Fruit fly (Drosophila melanogaster) whole organism, embryonic: ENCODE measurements around the gene CG1136.
A peak's percentile ranks its signal among the peaks of the same experiment; 100 is the strongest.

Source experiments
- B-H1 ChIP-seq: fragments of 200-800 bp; sonication (Bioruptor generic); IDR thresholded peaks from 3 replicates; pipeline ENCODE4 v1.3.6; 2022; ENCODE audit warnings: missing biosample characterization, missing genetic modification characterization
- CG10274 ChIP-seq: fragments of 200-800 bp; sonication (Bioruptor generic); optimal IDR thresholded peaks from 3 replicates; lab custom pipeline; 2017; ENCODE audit warnings: missing biosample characterization, mild to moderate bottlenecking, missing genetic modification characterization
- CG11093 ChIP-seq: fragments of 200-800 bp; sonication (Bioruptor generic); IDR thresholded peaks from 3 replicates; pipeline ENCODE4 v1.3.6; 2022; ENCODE audit warnings: missing biosample characterization, missing genetic modification characterization
- CG11723 ChIP-seq: fragments of 200-800 bp; sonication (Bioruptor generic); optimal IDR thresholded peaks from 2 replicates; lab custom pipeline; 2017; ENCODE audit warnings: missing biosample characterization, mild to moderate bottlenecking, missing genetic modification characterization
- CG13123 ChIP-seq: fragments of 200-800 bp; sonication (Bioruptor generic); optimal IDR thresholded peaks from 2 replicates; lab custom pipeline; 2016; ENCODE audit warnings: missing biosample characterization, missing genetic modification characterization
- CG15696 ChIP-seq: fragments of 200-800 bp; sonication (Bioruptor generic); optimal IDR thresholded peaks from 2 replicates; lab custom pipeline; 2019; ENCODE audit warnings: missing biosample characterization, mild to moderate bottlenecking, missing genetic modification characterization, moderate library complexity
- CG17829 ChIP-seq: fragments of 200-800 bp; optimal IDR thresholded peaks from 2 replicates; lab custom pipeline; 2019; ENCODE audit warnings: missing biosample characterization, mild to moderate bottlenecking, missing genetic modification characterization, moderate library complexity
- CG17912 ChIP-seq: fragments of 200-800 bp; sonication (Bioruptor generic); optimal IDR thresholded peaks from 2 replicates; lab custom pipeline; 2018; ENCODE audit warnings: missing biosample characterization, mild to moderate bottlenecking, missing genetic modification characterization
- CG1832 ChIP-seq: fragments of 200-800 bp; sonication (Bioruptor generic); optimal IDR thresholded peaks from 2 replicates; lab custom pipeline; 2017; ENCODE audit warnings: missing biosample characterization, mild to moderate bottlenecking, missing genetic modification characterization, inconsistent platforms
- CG2120 ChIP-seq: fragments of 200-800 bp; sonication (Bioruptor generic); optimal IDR thresholded peaks from 3 replicates; lab custom pipeline; 2016; ENCODE audit warnings: missing biosample characterization, missing genetic modification characterization
- CG31388 ChIP-seq: fragments of 200-800 bp; sonication (Bioruptor generic); optimal IDR thresholded peaks from 2 replicates; lab custom pipeline; 2016; ENCODE audit warnings: missing biosample characterization, missing genetic modification characterization
- CG3163 ChIP-seq: fragments of 200-800 bp; sonication (Bioruptor generic); optimal IDR thresholded peaks from 3 replicates; lab custom pipeline; 2016; ENCODE audit warnings: missing biosample characterization, missing genetic modification characterization
- CG32767 ChIP-seq: fragments of 200-800 bp; sonication (Bioruptor generic); IDR thresholded peaks from 2 replicates; pipeline ENCODE4 v1.3.6; 2022; ENCODE audit warnings: missing biosample characterization, missing genetic modification characterization
- CG34422 ChIP-seq: fragments of 200-800 bp; sonication (Bioruptor generic); IDR thresholded peaks from 3 replicates; pipeline ENCODE4 v1.3.6; 2022; ENCODE audit warnings: missing biosample characterization, missing genetic modification characterization
- CG4328 ChIP-seq: fragments of 200-800 bp; sonication (Bioruptor generic); optimal IDR thresholded peaks from 3 replicates; lab custom pipeline; 2017; ENCODE audit warnings: missing biosample characterization, missing genetic modification reagents, missing genetic modification characterization
- CG6854 ChIP-seq: fragments of 200-800 bp; sonication (Bioruptor generic); optimal IDR thresholded peaks from 3 replicates; lab custom pipeline; 2017; ENCODE audit warnings: missing biosample characterization, mild to moderate bottlenecking, missing genetic modification characterization
- CG7372 ChIP-seq: fragments of 200-800 bp; sonication (Bioruptor generic); IDR thresholded peaks from 2 replicates; pipeline ENCODE4 v1.3.6; 2022; ENCODE audit warnings: missing biosample characterization, missing genetic modification characterization
- CG7839 ChIP-seq: fragments of 200-800 bp; sonication (Bioruptor generic); optimal IDR thresholded peaks from 3 replicates; lab custom pipeline; 2018; ENCODE audit warnings: missing biosample characterization, mild to moderate bottlenecking, missing genetic modification characterization, moderate library complexity
- CG8388 ChIP-seq: fragments of 200-800 bp; sonication (Bioruptor generic); optimal IDR thresholded peaks from 2 replicates; lab custom pipeline; 2019; ENCODE audit warnings: missing biosample characterization, mild to moderate bottlenecking, missing genetic modification characterization, moderate library complexity
- CkIIα-i1 ChIP-seq: fragments of 200-800 bp; sonication (Bioruptor generic); IDR thresholded peaks from 2 replicates; pipeline ENCODE4 v1.3.6; 2022; ENCODE audit warnings: missing biosample characterization, missing genetic modification characterization
- Dref ChIP-seq: fragments of 200-800 bp; sonication (Bioruptor generic); IDR thresholded peaks from 2 replicates; pipeline ENCODE4 v1.3.6; 2022; ENCODE audit warnings: missing biosample characterization, missing genetic modification characterization
- Ets65A ChIP-seq: fragments of 200-800 bp; sonication (Bioruptor generic); peaks from one replicate; lab custom pipeline; 2016; ENCODE audit warnings: missing biosample characterization, missing genetic modification characterization
- Gug ChIP-seq: fragments of 200-800 bp; sonication (Bioruptor generic); IDR thresholded peaks from 4 replicates; pipeline ENCODE4 v1.3.6; 2022; ENCODE audit warnings: missing biosample characterization, missing genetic modification characterization
- Hand ChIP-seq: fragments of 200-800 bp; sonication (Bioruptor generic); optimal IDR thresholded peaks from 2 replicates; lab custom pipeline; 2017; ENCODE audit warnings: mild to moderate bottlenecking, missing biosample characterization, missing genetic modification reagents, missing genetic modification characterization
- HmgD ChIP-seq: fragments of 200-800 bp; sonication (Bioruptor generic); optimal IDR thresholded peaks from 3 replicates; lab custom pipeline; 2016; ENCODE audit warnings: missing biosample characterization, missing genetic modification characterization
- NFAT ChIP-seq: fragments of 200-800 bp; sonication (Bioruptor generic); IDR thresholded peaks from 2 replicates; pipeline ENCODE4 v1.3.6; 2022; ENCODE audit warnings: missing biosample characterization, missing genetic modification characterization
- Rfx ChIP-seq: fragments of 200-800 bp; sonication (Bioruptor generic); IDR thresholded peaks from 2 replicates; pipeline ENCODE4 v1.3.6; 2022; ENCODE audit warnings: missing biosample characterization, missing genetic modification characterization
- Side ChIP-seq: fragments of 200-800 bp; sonication (Bioruptor generic); optimal IDR thresholded peaks from 2 replicates; lab custom pipeline; 2016; ENCODE audit warnings: missing biosample characterization, missing genetic modification characterization
- Sin3A ChIP-seq: fragments of >200 bp; optimal IDR thresholded peaks from 2 replicates; lab custom pipeline; 2018
- Trl ChIP-seq, 3 experiments: fragments of >200 bp in 2 of 3; fragments of 200-800 bp in 1 of 3; sonication (Bioruptor generic) in 1 of 3; optimal IDR thresholded peaks; 2 replicates in 1 of 3; 3 replicates in 2 of 3; lab custom pipeline; 2016 to 2017; ENCODE audit warnings: missing biosample characterization in 1 of 3, missing genetic modification characterization in 1 of 3
- Xbp1 ChIP-seq: fragments of 200-800 bp; sonication (Bioruptor generic); optimal IDR thresholded peaks from 3 replicates; lab custom pipeline; 2016; ENCODE audit warnings: missing biosample characterization, mild to moderate bottlenecking, missing genetic modification characterization
- abd-A ChIP-seq: fragments of 200-800 bp; sonication (Bioruptor generic); optimal IDR thresholded peaks from 3 replicates; lab custom pipeline; 2019; ENCODE audit warnings: missing biosample characterization, mild to moderate bottlenecking, missing genetic modification characterization, moderate library complexity
- ac ChIP-seq: fragments of 200-800 bp; sonication (Bioruptor generic); optimal IDR thresholded peaks from 3 replicates; lab custom pipeline; 2017; ENCODE audit warnings: missing biosample characterization, mild to moderate bottlenecking, missing genetic modification characterization
- amos ChIP-seq: fragments of 200-800 bp; sonication (Bioruptor generic); IDR thresholded peaks from 2 replicates; pipeline ENCODE4 v1.3.6; 2022; ENCODE audit warnings: missing biosample characterization, missing genetic modification characterization; ENCODE audit not compliant: partially characterized antibody
- ap ChIP-seq: fragments of 200-800 bp; sonication (Bioruptor generic); IDR thresholded peaks from 2 replicates; pipeline ENCODE4 v1.3.6; 2022; ENCODE audit warnings: missing biosample characterization, missing genetic modification characterization
- cato ChIP-seq: fragments of 200-800 bp; sonication (Bioruptor generic); optimal IDR thresholded peaks from 2 replicates; lab custom pipeline; 2016; ENCODE audit warnings: missing biosample characterization, missing genetic modification characterization, borderline replicate concordance
- chinmo ChIP-seq: fragments of 200-800 bp; sonication (Bioruptor generic); IDR thresholded peaks from 4 replicates; pipeline ENCODE4 v1.3.6; 2022; ENCODE audit warnings: missing biosample characterization, missing genetic modification characterization; ENCODE audit not compliant: partially characterized antibody
- chn ChIP-seq: fragments of 200-800 bp; sonication (Bioruptor generic); optimal IDR thresholded peaks from 2 replicates; lab custom pipeline; 2016; ENCODE audit warnings: missing biosample characterization, missing genetic modification characterization
- da ChIP-seq: fragments of 200-800 bp; sonication (Bioruptor generic); optimal IDR thresholded peaks from 2 replicates; lab custom pipeline; 2016; ENCODE audit warnings: missing biosample characterization, missing genetic modification characterization
- dmrt99B ChIP-seq: fragments of 200-800 bp; sonication (Bioruptor generic); optimal IDR thresholded peaks from 2 replicates; lab custom pipeline; 2018; ENCODE audit warnings: missing biosample characterization, mild to moderate bottlenecking, missing genetic modification characterization, moderate library complexity
- lola ChIP-seq, 3 experiments: fragments of >200 bp in 2 of 3; fragments of 200-800 bp in 1 of 3; sonication (Bioruptor generic) in 1 of 3; optimal IDR thresholded peaks; 2 replicates each; lab custom pipeline; 2017 to 2019; ENCODE audit warnings: missing biosample characterization in 3 of 3, missing genetic modification characterization in 3 of 3, mild to moderate bottlenecking in 1 of 3, moderate library complexity in 1 of 3
- p53 ChIP-seq: fragments of 200-800 bp; sonication (Bioruptor generic); optimal IDR thresholded peaks from 2 replicates; lab custom pipeline; 2016; ENCODE audit warnings: missing biosample characterization, missing genetic modification characterization
- pros ChIP-seq: fragments of 200-800 bp; sonication (Bioruptor generic); optimal IDR thresholded peaks from 3 replicates; lab custom pipeline; 2019; ENCODE audit warnings: missing biosample characterization, mild to moderate bottlenecking, missing genetic modification characterization, moderate library complexity
- psq ChIP-seq: fragments of 200-800 bp; sonication (Bioruptor generic); optimal IDR thresholded peaks from 2 replicates; lab custom pipeline; 2017; ENCODE audit warnings: missing biosample characterization, missing genetic modification characterization
- pum ChIP-seq: fragments of 200-800 bp; sonication (Bioruptor generic); optimal IDR thresholded peaks from 2 replicates; lab custom pipeline; 2016; ENCODE audit warnings: missing biosample characterization, missing genetic modification characterization
- run ChIP-seq: fragments of 200-800 bp; sonication (Bioruptor generic); optimal IDR thresholded peaks from 3 replicates; lab custom pipeline; 2018; ENCODE audit warnings: missing biosample characterization, mild to moderate bottlenecking, missing genetic modification characterization
- schlank ChIP-seq: fragments of 200-800 bp; sonication (Bioruptor generic); optimal IDR thresholded peaks from 2 replicates; lab custom pipeline; 2018; ENCODE audit warnings: missing biosample characterization, mild to moderate bottlenecking, missing genetic modification characterization
- tll ChIP-seq, 2 experiments: fragments of 200-800 bp in 1 of 2; fragments of >200 bp in 1 of 2; sonication (Bioruptor generic) in 1 of 2; optimal IDR thresholded peaks; 2 replicates each; lab custom pipeline; 2017 to 2019; ENCODE audit warnings: missing biosample characterization in 2 of 2, missing genetic modification characterization in 2 of 2, mild to moderate bottlenecking in 1 of 2, moderate library complexity in 1 of 2
- tup ChIP-seq: fragments of 200-800 bp; sonication (Bioruptor generic); optimal IDR thresholded peaks from 2 replicates; lab custom pipeline; 2016; ENCODE audit warnings: missing biosample characterization, mild to moderate bottlenecking, missing genetic modification characterization, moderate library complexity

CG1136 gene

dm6 chr3L:4102496-4103257, 56.3 kb downstream of the CG1136 start, which contains the start of gene CG14995 (continued):
- peak; percentile 8; the same call in 1 of the 2 replicates for TF ChIP-seq Rfx (GFP tag; lab: Robert Waterston, UW)
- TF ChIP-seq Xbp1: no peak
- TF ChIP-seq run (tag; lab: Kevin White, UChicago): no peak
- TF ChIP-seq schlank (tag; lab: Kevin White, UChicago): no peak
- no peak for TF ChIP-seq CG31388
- TF ChIP-seq CG3163 (GFP tag; lab: Kevin White, UChicago): peak; percentile 31
- TF ChIP-seq ap (GFP tag; lab: Robert Waterston, UW): no peak
- no peak for TF ChIP-seq Side (GFP tag; lab: Kevin White, UChicago)
- peak; percentile 78 for TF ChIP-seq Dref
- no peak for TF ChIP-seq lola (GFP tag; optimal IDR thresholded peaks at IDR 0.05; lab: Kevin White, UChicago)
- no peak for TF ChIP-seq da (GFP tag; lab: Kevin White, UChicago)
- no peak for TF ChIP-seq Sin3A
- TF ChIP-seq CG11093 (GFP tag; lab: Robert Waterston, UW): no peak
- TF ChIP-seq CG32767 (GFP tag; lab: Robert Waterston, UW): peak; percentile 18; the same call in 1 of the 2 replicates
- no peak for TF ChIP-seq CG7372 (GFP tag; lab: Robert Waterston, UW)
- TF ChIP-seq CG6854 (GFP tag; lab: Kevin White, UChicago): peak; percentile 53
- TF ChIP-seq p53: no peak
- TF ChIP-seq ac (GFP tag; lab: Kevin White, UChicago): no peak
- TF ChIP-seq tup (GFP tag; lab: Kevin White, UChicago): no peak
- TF ChIP-seq tll (GFP tag; optimal IDR thresholded peaks at IDR 0.05; lab: Kevin White, UChicago): no peak
- TF ChIP-seq CG8388 (GFP tag; lab: Kevin White, UChicago): no peak
- TF ChIP-seq Trl (optimal IDR thresholded peaks at IDR 0.05; lab: Kevin White, UChicago): peak; percentile 61 to 86
- no peak for TF ChIP-seq Trl (GFP tag; optimal IDR thresholded peaks at IDR 0.05; lab: Kevin White, UChicago)
- TF ChIP-seq pum: no peak
- TF ChIP-seq amos: peak; percentile 78; the same call in 1 of the 2 replicates
- TF ChIP-seq CG17912: no peak
- no peak for TF ChIP-seq cato
- TF ChIP-seq CG17829 (tag; lab: Kevin White, UChicago): peak; percentile 13
- peak; percentile 34 for TF ChIP-seq Hand (GFP tag; lab: Kevin White, UChicago)
- TF ChIP-seq CG7839: peak; percentile 4
- TF ChIP-seq chinmo (GFP tag; lab: Robert Waterston, UW): peak; percentile 96
- peak; percentile 75; the same call in 1 of the 3 replicates for TF ChIP-seq CG34422
- TF ChIP-seq CG2120 (GFP tag; lab: Kevin White, UChicago): no peak
- TF ChIP-seq CG13123 (GFP tag; lab: Kevin White, UChicago): no peak
- TF ChIP-seq NFAT (GFP tag; lab: Robert Waterston, UW): no peak
- no peak for TF ChIP-seq Ets65A
- no peak for TF ChIP-seq chn (GFP tag; lab: Kevin White, UChicago)
- TF ChIP-seq dmrt99B (tag; lab: Kevin White, UChicago): peak; percentile 21
- TF ChIP-seq CG11723 (GFP tag; lab: Kevin White, UChicago): no peak
- no peak for TF ChIP-seq CG1832 (GFP tag; lab: Kevin White, UChicago)
- no peak for TF ChIP-seq Gug
- TF ChIP-seq CkIIα-i1 (GFP tag; lab: Robert Waterston, UW): no peak
- TF ChIP-seq abd-A: peak; percentile 66
- peak; percentile 92 for TF ChIP-seq psq (GFP tag; lab: Kevin White, UChicago)
- no peak for TF ChIP-seq HmgD (GFP tag; lab: Kevin White, UChicago)
- peak; percentile 29 for TF ChIP-seq CG4328 (GFP tag; lab: Kevin White, UChicago)
- TF ChIP-seq B-H1: no peak; the same call in 2 of the 3 replicates
- TF ChIP-seq CG10274 (GFP tag; lab: Kevin White, UChicago): no peak
- no peak for TF ChIP-seq CG15696 (tag; lab: Kevin White, UChicago)
- no peak for TF ChIP-seq pros
